Fruit fly (Drosophila melanogaster): ENCODE results near the gene TwdlZ.

- TF ChIP-seq CG14711 (tag; optimal IDR thresholded peaks at IDR 0.05) (no peak), CG7045 (GFP tag; optimal IDR thresholded peaks at IDR 0.05) (no peak), CG1620 (GFP tag; optimal IDR thresholded peaks at IDR 0.05) (no peak), ovo (GFP tag; optimal IDR thresholded peaks at IDR 0.05) (no peak), bab1 (GFP tag; optimal IDR thresholded peaks at IDR 0.05) (no peak), Clk (GFP tag; optimal IDR thresholded peaks at IDR 0.05) (no peak)
Measured at dm6 chrX:16766868-16767431, 29.0 kb downstream of the TwdlZ start.
